Worm (Caenorhabditis elegans) whole organism, late embryonic: ENCODE data around the gene sri-53.
"Not testable (repeated sequence)": the region's sequence is repeated elsewhere in the genome, so short reads cannot be mapped to it uniquely, and the experiment has no call there.

Source experiments
- C38D4.7 ChIP-seq: fragments of 200-800 bp; sonication (Bioruptor generic); optimal IDR thresholded peaks from 2 replicates; lab custom pipeline; 2018; ENCODE audit warnings: mild to moderate bottlenecking, missing genetic modification characterization, moderate library complexity, missing compliant biosample characterization
- F13H6.1 ChIP-seq: sonication (generic microtip); optimal IDR thresholded peaks from 2 replicates; lab custom pipeline; 2016; ENCODE audit warnings: missing genetic modification characterization, missing compliant biosample characterization
- K09A11.1 ChIP-seq: sonication (generic microtip); optimal IDR thresholded peaks from 2 replicates; lab custom pipeline; 2017; ENCODE audit warnings: antibody characterized with exemption, mild to moderate bottlenecking, missing genetic modification characterization, missing compliant biosample characterization; ENCODE audit not compliant: insufficient read depth
- T23F11.4 ChIP-seq: fragments of 200-800 bp; sonication (Bioruptor generic); optimal IDR thresholded peaks from 2 replicates; lab custom pipeline; 2018; ENCODE audit warnings: mild to moderate bottlenecking, missing genetic modification characterization, missing compliant biosample characterization
- ahr-1 ChIP-seq: sonication (generic microtip); optimal IDR thresholded peaks from 2 replicates; lab custom pipeline; 2016; ENCODE audit warnings: missing genetic modification characterization, missing compliant biosample characterization
- ama-1 ChIP-seq: fragments of 150-350 bp; optimal IDR thresholded peaks from 2 replicates; lab custom pipeline; 2014
- ceh-14 ChIP-seq: sonication (generic microtip); optimal IDR thresholded peaks from 2 replicates; lab custom pipeline; 2016; ENCODE audit warnings: missing genotype, missing genetic modification characterization, missing compliant biosample characterization
- ceh-19 ChIP-seq: fragments of 200-800 bp; sonication (Bioruptor generic); optimal IDR thresholded peaks from 2 replicates; lab custom pipeline; 2018; ENCODE audit warnings: mild to moderate bottlenecking, missing genetic modification characterization, missing compliant biosample characterization
- ceh-2 ChIP-seq: sonication (generic microtip); optimal IDR thresholded peaks from 2 replicates; lab custom pipeline; 2016; ENCODE audit warnings: missing genotype, missing genetic modification characterization, missing compliant biosample characterization
- ceh-22 ChIP-seq: sonication (generic microtip); optimal IDR thresholded peaks from 2 replicates; lab custom pipeline; 2017; ENCODE audit warnings: missing biosample characterization, missing genetic modification characterization
- ceh-24 ChIP-seq: sonication (generic microtip); optimal IDR thresholded peaks from 2 replicates; lab custom pipeline; 2016; ENCODE audit warnings: mild to moderate bottlenecking, missing genetic modification characterization, missing compliant biosample characterization
- ceh-30 ChIP-seq: fragments of 150-350 bp; optimal IDR thresholded peaks from 2 replicates; lab custom pipeline; 2014; ENCODE audit warnings: missing biosample characterization, missing genetic modification characterization
- ceh-31 ChIP-seq: sonication (generic microtip); optimal IDR thresholded peaks from 2 replicates; lab custom pipeline; 2016; ENCODE audit warnings: missing genetic modification characterization, missing compliant biosample characterization
- ceh-34 ChIP-seq: sonication (generic microtip); optimal IDR thresholded peaks from 2 replicates; lab custom pipeline; 2016; ENCODE audit warnings: mild to moderate bottlenecking, missing genetic modification characterization, missing compliant biosample characterization
- ceh-48 ChIP-seq: sonication (generic microtip); optimal IDR thresholded peaks from 2 replicates; lab custom pipeline; 2016; ENCODE audit warnings: missing genetic modification characterization, inconsistent platforms, missing compliant biosample characterization
- ceh-6 ChIP-seq: fragments of 200-800 bp; sonication (Bioruptor generic); optimal IDR thresholded peaks from 2 replicates; lab custom pipeline; 2018; ENCODE audit warnings: mild to moderate bottlenecking, missing genetic modification characterization, missing compliant biosample characterization
- ceh-9 ChIP-seq: sonication (generic microtip); optimal IDR thresholded peaks from 2 replicates; lab custom pipeline; 2016; ENCODE audit warnings: mild to moderate bottlenecking, missing genetic modification characterization, inconsistent platforms, missing compliant biosample characterization
- dmd-4 ChIP-seq: sonication (generic microtip); optimal IDR thresholded peaks from 2 replicates; lab custom pipeline; 2016; ENCODE audit warnings: borderline replicate concordance, missing genetic modification characterization, missing compliant biosample characterization
- dve-1 ChIP-seq: sonication (generic microtip); optimal IDR thresholded peaks from 2 replicates; lab custom pipeline; 2017; ENCODE audit warnings: antibody characterized with exemption, mild to moderate bottlenecking, missing genetic modification characterization, missing compliant biosample characterization
- elt-2 ChIP-seq: sonication (generic microtip); optimal IDR thresholded peaks from 2 replicates; lab custom pipeline; 2016; ENCODE audit warnings: missing genetic modification reagents, missing genetic modification characterization, missing compliant biosample characterization
- ets-4 ChIP-seq: sonication (generic microtip); optimal IDR thresholded peaks from 2 replicates; lab custom pipeline; 2016; ENCODE audit warnings: missing genetic modification characterization, missing compliant biosample characterization
- eyg-1 ChIP-seq: sonication (generic microtip); optimal IDR thresholded peaks from 2 replicates; lab custom pipeline; 2016; ENCODE audit warnings: missing genotype, missing genetic modification characterization, missing compliant biosample characterization
- fax-1 ChIP-seq: sonication (generic microtip); optimal IDR thresholded peaks from 2 replicates; lab custom pipeline; 2016; ENCODE audit warnings: missing genotype, missing genetic modification characterization, missing compliant biosample characterization
- fkh-10 ChIP-seq: fragments of 150-350 bp; optimal IDR thresholded peaks from 2 replicates; lab custom pipeline; 2014; ENCODE audit warnings: missing biosample characterization, missing genetic modification reagents, missing genetic modification characterization
- fkh-6 ChIP-seq: sonication (generic microtip); optimal IDR thresholded peaks from 2 replicates; lab custom pipeline; 2016; ENCODE audit warnings: missing genetic modification characterization, missing compliant biosample characterization
- hlh-8 ChIP-seq: sonication (generic microtip); optimal IDR thresholded peaks from 2 replicates; lab custom pipeline; 2016; ENCODE audit warnings: missing genotype, missing genetic modification characterization, missing compliant biosample characterization
- madf-2 ChIP-seq: sonication (generic microtip); optimal IDR thresholded peaks from 2 replicates; lab custom pipeline; 2017; ENCODE audit warnings: missing genetic modification characterization, missing compliant biosample characterization
- mec-3 ChIP-seq: sonication (generic microtip); optimal IDR thresholded peaks from 2 replicates; lab custom pipeline; 2016; ENCODE audit warnings: borderline replicate concordance, missing genetic modification characterization, missing compliant biosample characterization
- nfya-1 ChIP-seq: sonication (generic microtip); optimal IDR thresholded peaks from 2 replicates; lab custom pipeline; 2017; ENCODE audit warnings: missing genetic modification characterization, mild to moderate bottlenecking, missing compliant biosample characterization, antibody characterized with exemption, moderate library complexity
- nhr-11 ChIP-seq: fragments of 150-350 bp; optimal IDR thresholded peaks from 2 replicates; lab custom pipeline; 2014; ENCODE audit warnings: missing biosample characterization, missing genetic modification characterization
- nhr-232 ChIP-seq: sonication (generic microtip); optimal IDR thresholded peaks from 2 replicates; lab custom pipeline; 2016; ENCODE audit warnings: missing genetic modification characterization, missing compliant biosample characterization
- odd-2 ChIP-seq: sonication (generic microtip); optimal IDR thresholded peaks from 2 replicates; lab custom pipeline; 2017; ENCODE audit warnings: antibody characterized with exemption, mild to moderate bottlenecking, missing genetic modification characterization, missing compliant biosample characterization
- pax-1 ChIP-seq: fragments of 150-350 bp; optimal IDR thresholded peaks from 2 replicates; lab custom pipeline; 2014; ENCODE audit warnings: missing biosample characterization, missing genetic modification characterization
- pqm-1 ChIP-seq: sonication (generic microtip); optimal IDR thresholded peaks from 2 replicates; lab custom pipeline; 2016; ENCODE audit warnings: missing genetic modification characterization, missing compliant biosample characterization
- pros-1 ChIP-seq: fragments of 150-350 bp; optimal IDR thresholded peaks from 2 replicates; lab custom pipeline; 2014; ENCODE audit warnings: missing biosample characterization, missing genetic modification reagents, missing genetic modification characterization
- ref-2 ChIP-seq: sonication (generic microtip); optimal IDR thresholded peaks from 2 replicates; lab custom pipeline; 2016; ENCODE audit warnings: missing genetic modification characterization, missing compliant biosample characterization
- tbx-2 ChIP-seq: sonication (generic microtip); optimal IDR thresholded peaks from 2 replicates; lab custom pipeline; 2016; ENCODE audit warnings: missing genetic modification characterization, missing compliant biosample characterization
- tbx-7 ChIP-seq: sonication (generic microtip); optimal IDR thresholded peaks from 2 replicates; lab custom pipeline; 2016; ENCODE audit warnings: missing genotype, missing genetic modification characterization, missing compliant biosample characterization
- unc-55 ChIP-seq: sonication (generic microtip); optimal IDR thresholded peaks from 2 replicates; lab custom pipeline; 2017; ENCODE audit warnings: missing biosample characterization, missing genetic modification reagents, missing genetic modification characterization
- unc-86 ChIP-seq: sonication (generic microtip); optimal IDR thresholded peaks from 2 replicates; lab custom pipeline; 2016; ENCODE audit warnings: missing genetic modification characterization, missing compliant biosample characterization

The sri-53 gene

ce11 chrII:3201242-3201641 is 1.2 kb downstream of the sri-53 start, which contains the start of gene sri-48:
TSS of gene sri-48 (minus strand) at chrII:3201342.
- TF ChIP-seq fkh-10 (GFP tag; lab: Kevin White, UChicago); odd-2 (tag; lab: Kevin White, UChicago); madf-2 (tag; lab: Kevin White, UChicago): not testable (repeated sequence)
- TF ChIP-seq, all 69 proteins: peak for 0; not testable (repeated sequence) for 69

ce11 chrII:3198998-3199397 is 3.4 kb downstream of the sri-53 start, which contains the start of gene sri-51:
TSS of gene sri-51 (minus strand) at chrII:3199098.
- no peak for TF ChIP-seq nfya-1
- TF ChIP-seq dmd-4 (tag; lab: Kevin White, UChicago) = no peak
- TF ChIP-seq nhr-232 = no peak
- no peak for TF ChIP-seq fax-1 (tag; lab: Kevin White, UChicago)
- no peak for TF ChIP-seq K09A11.1 (tag; lab: Kevin White, UChicago)
- no peak for TF ChIP-seq ceh-34 (tag; lab: Kevin White, UChicago)
- TF ChIP-seq hlh-8 (tag; lab: Kevin White, UChicago) = no peak
- TF ChIP-seq ceh-2 (tag; lab: Kevin White, UChicago) = no peak
- no peak for TF ChIP-seq nhr-11 (tag; lab: Kevin White, UChicago)
- no peak for TF ChIP-seq C38D4.7

ce11 chrII:3196966-3197365 is 5.5 kb downstream of the sri-53 start, which contains the start of gene gcy-15:
TSS of gene gcy-15 (minus strand) at chrII:3197066.
- no peak for TF ChIP-seq ceh-2 (tag; lab: Kevin White, UChicago)
- no peak for TF ChIP-seq ceh-22 (tag; lab: Kevin White, UChicago)
- no peak for TF ChIP-seq fkh-6 (tag; lab: Kevin White, UChicago)
- no peak for TF ChIP-seq fkh-10 (GFP tag; lab: Kevin White, UChicago)
- TF ChIP-seq pax-1 (tag; lab: Kevin White, UChicago) = no peak
- no peak for TF ChIP-seq odd-2 (tag; lab: Kevin White, UChicago)
- no peak for TF ChIP-seq tbx-2

ce11 chrII:3195739-3196138 is 6.7 kb downstream of the sri-53 start:
- TF ChIP-seq ceh-2 (tag; lab: Kevin White, UChicago) (no peak), pqm-1 (no peak), mec-3 (tag; lab: Kevin White, UChicago) (peak; percentile 13), ceh-6 (GFP tag; lab: Kevin White, UChicago) (no peak), ceh-30 (no peak), ceh-9 (tag; lab: Kevin White, UChicago) (no peak)

- not testable (repeated sequence) for TF ChIP-seq tbx-7 (tag; lab: Kevin White, UChicago); F13H6.1 (tag; lab: Kevin White, UChicago); nhr-232
These were observed 10.9 kb downstream of the sri-53 start, which contains the start of gene Y27F2A.9 for ce11 chrII:3191544-3191943. TSS of gene Y27F2A.9 (minus strand) at chrII:3191644.

- not testable (repeated sequence) for TF ChIP-seq nfya-1; C38D4.7; ceh-31 (tag; lab: Kevin White, UChicago)
These were observed 13.4 kb downstream of the sri-53 start, which contains the start of gene Y27F2A.11 for ce11 chrII:3189038-3189437. TSS of gene Y27F2A.11 (plus strand) at chrII:3189338.

ce11 chrII:3185848-3186247 is 16.6 kb downstream of the sri-53 start:
- no peak for TF ChIP-seq ahr-1 (tag; lab: Kevin White, UChicago)
- no peak for TF ChIP-seq ceh-9 (tag; lab: Kevin White, UChicago)
- no peak for TF ChIP-seq ceh-24 (tag; lab: Kevin White, UChicago)
- TF ChIP-seq tbx-2 = no peak
- no peak for TF ChIP-seq ama-1 (lab: Kevin White, UChicago)
- no peak for TF ChIP-seq ets-4 (tag; lab: Kevin White, UChicago)
- no peak for TF ChIP-seq unc-86 (tag; lab: Kevin White, UChicago)
- TF ChIP-seq ceh-14 (tag; lab: Kevin White, UChicago) = no peak
- TF ChIP-seq ceh-48 (tag; lab: Kevin White, UChicago) = no peak
- no peak for TF ChIP-seq ref-2 (tag; lab: Kevin White, UChicago)
- no peak for TF ChIP-seq ceh-19 (GFP tag; lab: Kevin White, UChicago)
- no peak for TF ChIP-seq madf-2 (tag; lab: Kevin White, UChicago)
- TF ChIP-seq odd-2 (tag; lab: Kevin White, UChicago) = no peak
- TF ChIP-seq eyg-1 (tag; lab: Kevin White, UChicago) = no peak
- no peak for TF ChIP-seq unc-55 (GFP tag; lab: Kevin White, UChicago)
- TF ChIP-seq dve-1 (tag; lab: Kevin White, UChicago) = no peak
- TF ChIP-seq ceh-31 (tag; lab: Kevin White, UChicago) = no peak
- TF ChIP-seq T23F11.4 (GFP tag; lab: Kevin White, UChicago) = no peak
- no peak for TF ChIP-seq elt-2
- no peak for TF ChIP-seq pros-1
- TF ChIP-seq, all 69 proteins: peak for 0
